Worm (Caenorhabditis elegans) whole organism, L3 larva: ENCODE measurements around the gene pms-2.

Experiments
- ZK546.5 ChIP-seq: sonication (generic microtip); optimal IDR thresholded peaks from 2 replicates; lab custom pipeline; 2017; ENCODE audit warnings: missing biosample characterization, missing genetic modification characterization
- aly-2 ChIP-seq: fragments of 150-350 bp; optimal IDR thresholded peaks from 2 replicates; lab custom pipeline; 2014; ENCODE audit warnings: missing biosample characterization, missing genetic modification characterization
- ama-1 ChIP-seq: fragments of 150-350 bp; optimal IDR thresholded peaks from 2 replicates; lab custom pipeline; 2018
- ceh-16 ChIP-seq: sonication (generic microtip); optimal IDR thresholded peaks from 2 replicates; lab custom pipeline; 2017; ENCODE audit warnings: missing biosample characterization, missing genetic modification characterization
- ceh-28 ChIP-seq: fragments of 150-350 bp; optimal IDR thresholded peaks from 2 replicates; lab custom pipeline; 2014; ENCODE audit warnings: missing biosample characterization, missing genetic modification reagents, missing genetic modification characterization
- ceh-9 ChIP-seq: sonication (generic microtip); optimal IDR thresholded peaks from 2 replicates; lab custom pipeline; 2018; ENCODE audit warnings: missing biosample characterization, missing genetic modification characterization
- daf-12 ChIP-seq: fragments of 150-350 bp; optimal IDR thresholded peaks from 2 replicates; lab custom pipeline; 2014; ENCODE audit warnings: missing biosample characterization, missing genetic modification reagents, missing genetic modification characterization
- egl-27 ChIP-seq: sonication (generic microtip); optimal IDR thresholded peaks from 4 replicates; lab custom pipeline; 2017; ENCODE audit warnings: missing biosample characterization, missing genetic modification reagents, missing genetic modification characterization
- egl-5 ChIP-seq: fragments of 150-350 bp; optimal IDR thresholded peaks from 2 replicates; lab custom pipeline; 2017; ENCODE audit warnings: missing biosample characterization, missing genetic modification reagents, missing genetic modification characterization, inconsistent platforms
- elt-1 ChIP-seq: fragments of 150-350 bp; optimal IDR thresholded peaks from 2 replicates; lab custom pipeline; 2014; ENCODE audit warnings: missing biosample characterization, missing genetic modification characterization
- elt-2 ChIP-seq: sonication (generic microtip); optimal IDR thresholded peaks from 2 replicates; lab custom pipeline; 2016; ENCODE audit warnings: missing genetic modification reagents, mild to moderate bottlenecking, missing genetic modification characterization, missing compliant biosample characterization
- elt-3 ChIP-seq, 3 experiments: fragments of 150-350 bp in 1 of 3; sonication (generic microtip) in 2 of 3; optimal IDR thresholded peaks; 2 replicates in 2 of 3; 4 replicates in 1 of 3; lab custom pipeline; 2014 to 2017; ENCODE audit warnings: missing biosample characterization in 3 of 3, missing genetic modification characterization in 3 of 3
- eor-1 ChIP-seq, 2 experiments: fragments of 150-350 bp; optimal IDR thresholded peaks; 2 replicates each; lab custom pipeline; 2014 to 2018; ENCODE audit warnings: missing biosample characterization in 2 of 2, missing genetic modification characterization in 2 of 2
- fkh-10 ChIP-seq: sonication (generic microtip); optimal IDR thresholded peaks from 2 replicates; lab custom pipeline; 2017; ENCODE audit warnings: missing biosample characterization, missing genetic modification reagents, missing genetic modification characterization
- fkh-2 ChIP-seq: fragments of 150-350 bp; optimal IDR thresholded peaks from 2 replicates; lab custom pipeline; 2014; ENCODE audit warnings: missing biosample characterization, missing genetic modification reagents, missing genetic modification characterization
- fos-1 ChIP-seq: fragments of 150-350 bp; optimal IDR thresholded peaks from 2 replicates; lab custom pipeline; 2014; ENCODE audit warnings: missing biosample characterization, missing genetic modification characterization
- hmg-11 ChIP-seq: sonication (generic microtip); optimal IDR thresholded peaks from 2 replicates; lab custom pipeline; 2016; ENCODE audit warnings: missing genetic modification characterization, missing compliant biosample characterization
- jun-1 ChIP-seq: fragments of 150-350 bp; optimal IDR thresholded peaks from 2 replicates; lab custom pipeline; 2014; ENCODE audit warnings: missing biosample characterization, missing genetic modification reagents, missing genetic modification characterization
- lin-15B ChIP-seq: fragments of 150-350 bp; optimal IDR thresholded peaks from 2 replicates; lab custom pipeline; 2014; ENCODE audit warnings: missing biosample characterization, missing genetic modification characterization
- lin-39 ChIP-seq: fragments of 150-350 bp; optimal IDR thresholded peaks from 2 replicates; lab custom pipeline; 2018; ENCODE audit warnings: missing biosample characterization, missing genetic modification reagents, missing genetic modification characterization
- mdl-1 ChIP-seq: fragments of 150-350 bp; optimal IDR thresholded peaks from 2 replicates; lab custom pipeline; 2014; ENCODE audit warnings: missing biosample characterization, missing genetic modification characterization
- mml-1 ChIP-seq: fragments of 150-350 bp; sonication (generic microtip); optimal IDR thresholded peaks from 3 replicates; lab custom pipeline; 2014; ENCODE audit warnings: missing biosample characterization, missing genetic modification characterization
- nfya-1 ChIP-seq: sonication (generic microtip); optimal IDR thresholded peaks from 2 replicates; lab custom pipeline; 2017; ENCODE audit warnings: missing genetic modification characterization, mild to moderate bottlenecking, missing compliant biosample characterization, antibody characterized with exemption, moderate library complexity; ENCODE audit not compliant: insufficient read depth
- nhr-11 ChIP-seq: fragments of 150-350 bp; optimal IDR thresholded peaks from 2 replicates; lab custom pipeline; 2014; ENCODE audit warnings: missing biosample characterization, missing genetic modification characterization
- nhr-23 ChIP-seq: fragments of 150-350 bp; optimal IDR thresholded peaks from 2 replicates; lab custom pipeline; 2014; ENCODE audit warnings: missing biosample characterization, missing genetic modification reagents, missing genetic modification characterization
- nhr-237 ChIP-seq: fragments of 150-350 bp; optimal IDR thresholded peaks from 2 replicates; lab custom pipeline; 2014; ENCODE audit warnings: missing biosample characterization, missing genetic modification characterization
- nhr-28 ChIP-seq: fragments of 150-350 bp; optimal IDR thresholded peaks from 2 replicates; lab custom pipeline; 2014; ENCODE audit warnings: missing biosample characterization, missing genetic modification characterization
- nhr-43 ChIP-seq: sonication (generic microtip); optimal IDR thresholded peaks from 2 replicates; lab custom pipeline; 2016; ENCODE audit warnings: mild to moderate bottlenecking, missing genetic modification characterization, missing compliant biosample characterization; ENCODE audit not compliant: poor library complexity, severe bottlenecking
- nhr-76 ChIP-seq: fragments of 150-350 bp; sonication (generic microtip); optimal IDR thresholded peaks from 5 replicates; lab custom pipeline; 2014; ENCODE audit warnings: missing biosample characterization, missing genetic modification characterization
- nhr-77 ChIP-seq: fragments of 150-350 bp; optimal IDR thresholded peaks from 2 replicates; lab custom pipeline; 2014; ENCODE audit warnings: missing biosample characterization, missing genetic modification characterization
- pha-4 ChIP-seq: fragments of 150-350 bp; optimal IDR thresholded peaks from 2 replicates; lab custom pipeline; 2014; ENCODE audit warnings: missing biosample characterization, missing genetic modification reagents, missing genetic modification characterization
- sea-2 ChIP-seq: fragments of 150-350 bp; sonication (generic microtip); optimal IDR thresholded peaks from 4 replicates; lab custom pipeline; 2014; ENCODE audit warnings: missing biosample characterization, missing genetic modification reagents, missing genetic modification characterization
- skn-1 ChIP-seq: fragments of 150-350 bp; optimal IDR thresholded peaks from 2 replicates; lab custom pipeline; 2014; ENCODE audit warnings: missing biosample characterization, missing genetic modification characterization
- snpc-4 ChIP-seq: fragments of 150-350 bp; optimal IDR thresholded peaks from 2 replicates; lab custom pipeline; 2014; ENCODE audit warnings: missing biosample characterization, missing genetic modification characterization
- unc-39 ChIP-seq: sonication (generic microtip); optimal IDR thresholded peaks from 4 replicates; lab custom pipeline; 2017; ENCODE audit warnings: missing biosample characterization, missing genetic modification characterization
- unc-62 ChIP-seq: fragments of 150-350 bp; sonication (generic microtip); optimal IDR thresholded peaks from 4 replicates; lab custom pipeline; 2014; ENCODE audit warnings: missing biosample characterization, missing genetic modification reagents, missing genetic modification characterization
- zag-1 ChIP-seq: fragments of 150-350 bp; optimal IDR thresholded peaks from 2 replicates; lab custom pipeline; 2014; ENCODE audit warnings: missing biosample characterization, missing genetic modification characterization
- ztf-11 ChIP-seq: fragments of 150-350 bp; optimal IDR thresholded peaks from 2 replicates; lab custom pipeline; 2014; ENCODE audit warnings: missing biosample characterization, missing genetic modification characterization
- ztf-4 ChIP-seq: fragments of 150-350 bp; optimal IDR thresholded peaks from 2 replicates; lab custom pipeline; 2014; ENCODE audit warnings: missing biosample characterization, missing genetic modification characterization

pms-2 gene

DNA sequence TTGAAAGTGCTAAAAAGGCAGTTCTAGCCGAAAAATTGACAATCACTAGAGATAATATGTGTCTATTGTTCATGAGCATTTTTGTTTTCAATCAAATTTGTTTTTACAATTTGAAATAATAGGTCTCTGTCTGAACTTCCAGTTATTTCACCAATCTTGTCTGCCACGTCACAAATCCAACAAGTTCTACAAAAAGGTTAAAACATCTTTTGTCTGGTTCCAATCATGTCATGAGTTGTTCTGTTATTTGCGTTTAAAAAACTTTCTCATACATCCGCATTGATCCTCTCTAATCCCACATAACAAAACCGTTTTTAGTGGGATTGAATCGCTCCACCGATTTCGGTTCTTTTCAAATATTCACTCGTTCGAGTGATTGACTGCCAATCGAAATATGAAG lies 30.4 kb upstream of the pms-2 start, which contains the start of gene F35B12.9:
Gene F35B12.9 (plus strand): TSS at position 372 of the 400 bp plus-strand sequence.
- TF ChIP-seq ceh-16 (tag; lab: Kevin White, UChicago) (no peak), unc-39 (tag; lab: Kevin White, UChicago) (no peak), nhr-43 (no peak), jun-1 (tag; lab: Kevin White, UChicago) (no peak), ama-1 (no peak), nfya-1 (no peak), sea-2 (no peak), mdl-1 (tag; lab: Kevin White, UChicago) (no peak), eor-1 (tag; optimal IDR thresholded peaks at IDR 0.05; lab: Kevin White, UChicago) (no peak), unc-62 (GFP tag; lab: Kevin White, UChicago) (no peak), skn-1 (tag; lab: Kevin White, UChicago) (no peak), egl-27 (tag; lab: Kevin White, UChicago) (no peak), fkh-2 (no peak), nhr-237 (tag; lab: Kevin White, UChicago) (no peak), nhr-28 (tag; lab: Kevin White, UChicago) (no peak), ceh-9 (tag; lab: Kevin White, UChicago) (no peak), ztf-4 (tag; lab: Kevin White, UChicago) (no peak), ceh-28 (tag; lab: Kevin White, UChicago) (no peak)
- TF ChIP-seq, all 47 proteins: peak for 0

ce11 chrV:11598807-11599206 lies 28.4 kb upstream of the pms-2 start, which contains the start of gene srx-84:
srx-84 (plus strand) TSS chrV:11599107.
- TF ChIP-seq nfya-1: no peak
- no peak for TF ChIP-seq snpc-4 (tag; lab: Kevin White, UChicago)
- no peak for TF ChIP-seq nhr-11 (tag; lab: Kevin White, UChicago)
- no peak for TF ChIP-seq eor-1 (tag; optimal IDR thresholded peaks at IDR 0.05; lab: Kevin White, UChicago)
- TF ChIP-seq egl-27 (tag; lab: Kevin White, UChicago): no peak
- TF ChIP-seq ztf-4 (tag; lab: Kevin White, UChicago): no peak
- TF ChIP-seq fos-1 (tag; lab: Kevin White, UChicago): no peak
- no peak for TF ChIP-seq fkh-10 (GFP tag; lab: Kevin White, UChicago)
- no peak for TF ChIP-seq nhr-77 (tag; lab: Kevin White, UChicago)
- TF ChIP-seq daf-12: no peak
- TF ChIP-seq nhr-28 (tag; lab: Kevin White, UChicago): no peak
- no peak for TF ChIP-seq egl-5 (tag; lab: Kevin White, UChicago)
- TF ChIP-seq elt-3 (tag; optimal IDR thresholded peaks at IDR 0.05; lab: Kevin White, UChicago): no peak
- TF ChIP-seq sea-2: no peak
- TF ChIP-seq jun-1 (tag; lab: Kevin White, UChicago): no peak
- TF ChIP-seq mdl-1 (tag; lab: Kevin White, UChicago): no peak
- TF ChIP-seq ZK546.5: no peak
- no peak for TF ChIP-seq zag-1 (tag; lab: Kevin White, UChicago)
- no peak for TF ChIP-seq nhr-76

DNA sequence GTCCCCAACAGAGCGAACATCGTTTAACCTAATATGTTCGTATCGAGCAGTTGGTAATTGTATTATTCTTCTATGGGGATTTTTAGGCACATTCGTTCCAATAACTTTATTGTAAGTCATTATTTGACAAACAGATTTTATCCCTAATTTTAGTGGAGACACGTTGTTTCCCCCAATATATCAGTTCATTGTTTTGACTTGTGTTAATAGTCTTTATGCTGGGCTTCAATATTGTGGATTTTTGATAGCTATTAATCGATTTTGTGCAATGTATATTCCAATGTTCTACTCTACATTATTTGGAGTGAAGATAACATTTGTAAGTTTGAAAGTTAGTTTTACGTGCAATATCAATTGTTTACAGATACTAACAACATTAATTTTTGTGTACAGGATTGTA lies 23.5 kb upstream of the pms-2 start:
- TF ChIP-seq ZK546.5 (no peak), nhr-23 (tag; lab: Kevin White, UChicago) (no peak), ztf-4 (tag; lab: Kevin White, UChicago) (no peak), pha-4 (tag; lab: Kevin White, UChicago) (no peak), ama-1 (no peak), eor-1 (tag; optimal IDR thresholded peaks at IDR 0.05; lab: Kevin White, UChicago) (no peak), fos-1 (tag; lab: Kevin White, UChicago) (no peak), ceh-16 (tag; lab: Kevin White, UChicago) (no peak), hmg-11 (tag; lab: Kevin White, UChicago) (no peak), mdl-1 (tag; lab: Kevin White, UChicago) (no peak), egl-27 (tag; lab: Kevin White, UChicago) (no peak), snpc-4 (tag; lab: Kevin White, UChicago) (no peak), mml-1 (tag; lab: Kevin White, UChicago) (no peak), daf-12 (no peak), skn-1 (tag; lab: Kevin White, UChicago) (no peak), lin-39 (tag; lab: Kevin White, UChicago) (no peak), ztf-11 (tag; lab: Kevin White, UChicago) (no peak), lin-15B (no peak), fkh-2 (no peak), unc-62 (GFP tag; lab: Kevin White, UChicago) (no peak)

ce11 chrV:11593427-11593826 lies 23.0 kb upstream of the pms-2 start, which contains the start of gene srx-80:
srx-80 (plus strand) TSS chrV:11593727.
- no peak for TF ChIP-seq nhr-76
- TF ChIP-seq eor-1 (tag; optimal IDR thresholded peaks at IDR 0.05; lab: Kevin White, UChicago): no peak
- no peak for TF ChIP-seq aly-2 (tag; lab: Kevin White, UChicago)
- TF ChIP-seq nhr-43: no peak
- TF ChIP-seq nfya-1: no peak
- no peak for TF ChIP-seq elt-2 (tag; lab: Kevin White, UChicago)
- TF ChIP-seq elt-1 (tag; lab: Kevin White, UChicago): no peak
- no peak for TF ChIP-seq nhr-237 (tag; lab: Kevin White, UChicago)
- no peak for TF ChIP-seq nhr-23 (tag; lab: Kevin White, UChicago)
